Worm (Caenorhabditis elegans): Measurements from ENCODE around the gene srz-70.

ce11 chrIV:3504144-3504543 lies 25.3 kb upstream of the srz-70 start, which contains the start of gene srz-83:
- TF ChIP-seq med-1 (GFP tag; optimal IDR thresholded peaks at IDR 0.05; ENCODE audit: insufficient read depth), result no peak
- TF ChIP-seq ref-1 (GFP tag; conservative IDR thresholded peaks at IDR 0.05), result no peak
- TF ChIP-seq tab-1 (GFP tag; IDR thresholded peaks at IDR 0.05), result no peak
- no peak for TF ChIP-seq cog-1 (tag; optimal IDR thresholded peaks at IDR 0.05)
